Worm (Caenorhabditis elegans) whole organism, late embryonic: Measurements from ENCODE around the gene apn-1.
A peak's percentile ranks its signal among the peaks of the same experiment; 100 is the strongest.

Experiments used
- ama-1 ChIP-seq: fragments of 150-350 bp; optimal IDR thresholded peaks from 2 replicates; lab custom pipeline; 2014
- ceh-31 ChIP-seq: sonication (generic microtip); optimal IDR thresholded peaks from 2 replicates; lab custom pipeline; 2016; ENCODE audit warnings: missing genetic modification characterization, missing compliant biosample characterization
- elt-2 ChIP-seq: sonication (generic microtip); optimal IDR thresholded peaks from 2 replicates; lab custom pipeline; 2016; ENCODE audit warnings: missing genetic modification reagents, missing genetic modification characterization, missing compliant biosample characterization
- fkh-10 ChIP-seq: fragments of 150-350 bp; optimal IDR thresholded peaks from 2 replicates; lab custom pipeline; 2014; ENCODE audit warnings: missing biosample characterization, missing genetic modification reagents, missing genetic modification characterization
- nfya-1 ChIP-seq: sonication (generic microtip); optimal IDR thresholded peaks from 2 replicates; lab custom pipeline; 2017; ENCODE audit warnings: missing genetic modification characterization, mild to moderate bottlenecking, missing compliant biosample characterization, antibody characterized with exemption, moderate library complexity
- pros-1 ChIP-seq: fragments of 150-350 bp; optimal IDR thresholded peaks from 2 replicates; lab custom pipeline; 2014; ENCODE audit warnings: missing biosample characterization, missing genetic modification reagents, missing genetic modification characterization
- ttx-3 ChIP-seq: sonication (generic microtip); optimal IDR thresholded peaks from 2 replicates; lab custom pipeline; 2016; ENCODE audit warnings: missing genetic modification reagents, missing genetic modification characterization, missing compliant biosample characterization

DNA sequence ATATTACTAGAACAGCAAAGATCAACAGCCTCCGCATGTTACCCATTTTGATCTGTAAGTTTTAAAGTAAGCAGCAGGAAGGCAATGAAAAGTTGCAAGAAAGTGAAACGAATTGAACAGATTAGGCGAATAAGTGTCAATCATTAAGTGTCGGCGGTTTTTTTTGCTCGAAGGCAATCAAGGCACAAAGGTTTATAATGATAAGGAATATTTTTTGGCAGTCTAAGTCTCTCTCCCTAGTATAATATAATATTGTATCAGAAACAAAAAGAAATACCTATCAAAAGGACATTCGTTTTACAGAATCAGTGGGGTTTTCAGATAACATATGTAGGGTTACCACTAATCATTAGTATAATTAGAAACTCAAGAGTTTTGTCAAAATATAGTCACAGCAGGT, 14.7 kb upstream of the apn-1 start, which contains the start of gene nrf-6:
- TF ChIP-seq pros-1 (no peak), nfya-1 (tag; lab: Kevin White, UChicago) (no peak), fkh-10 (GFP tag; lab: Kevin White, UChicago) (no peak), ama-1 (lab: Kevin White, UChicago) (no peak), ceh-31 (tag; lab: Kevin White, UChicago) (no peak), ttx-3 (tag; lab: Kevin White, UChicago) (no peak), elt-2 (tag; lab: Kevin White, UChicago) (peak; percentile 80)
